Worm (Caenorhabditis elegans) whole organism, young adult: ENCODE measurements around the gene C17G10.13.

Experiments
- athp-1 ChIP-seq: sonication (generic microtip); optimal IDR thresholded peaks from 2 replicates; lab custom pipeline; 2017; ENCODE audit warnings: mild to moderate bottlenecking, missing genetic modification characterization, missing compliant biosample characterization
- dox-1 ChIP-seq: fragments of 200-800 bp; sonication (Bioruptor generic); IDR thresholded peaks from 2 replicates; pipeline ENCODE4 v1.3.6; 2022; ENCODE audit warnings: missing genetic modification reagents, missing genetic modification characterization, missing compliant biosample characterization
- pha-4 ChIP-seq: fragments of 150-350 bp; sonication (generic microtip); optimal IDR thresholded peaks from 2 replicates; lab custom pipeline; 2014; ENCODE audit warnings: missing biosample characterization, missing genetic modification reagents, missing genetic modification characterization
- unc-62 ChIP-seq: fragments of 150-350 bp; optimal IDR thresholded peaks from 2 replicates; lab custom pipeline; 2014; ENCODE audit warnings: missing biosample characterization, missing genetic modification reagents, missing genetic modification characterization

DNA sequence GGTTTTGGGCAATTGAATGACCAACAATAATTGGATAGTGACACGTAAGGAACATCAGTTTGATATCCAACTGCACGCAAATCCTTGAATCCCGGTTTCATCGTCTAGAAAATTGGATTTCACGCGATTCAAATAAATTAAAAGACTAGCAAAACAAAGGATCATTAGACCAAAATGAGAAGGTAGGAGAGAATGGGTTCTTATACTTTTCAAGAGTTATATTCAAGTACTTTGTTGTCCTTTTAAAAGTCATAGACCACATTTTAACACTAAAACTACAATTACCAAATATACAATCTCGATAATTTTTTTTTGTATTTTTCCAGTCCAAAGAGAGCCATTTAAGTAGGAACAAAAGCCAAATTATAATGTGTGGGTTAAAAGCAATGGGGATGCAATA lies 7.3 kb downstream of the C17G10.13 start, which contains the start of gene T25E4.2:
- TF ChIP-seq pha-4 (tag; lab: Kevin White, UChicago), result no peak
- TF ChIP-seq unc-62 (GFP tag; lab: Kevin White, UChicago), result no peak
- TF ChIP-seq athp-1 (tag; lab: Kevin White, UChicago), result no peak
- no peak for TF ChIP-seq dox-1 (GFP tag; lab: Robert Waterston, UW)
